Fruit fly (Drosophila melanogaster) whole organism, embryonic: ENCODE data around the gene CG9886.

Source experiments
- Aef1 ChIP-seq: fragments of 200-800 bp; sonication (Bioruptor generic); IDR thresholded peaks from 3 replicates; pipeline ENCODE4 v1.3.6; 2022; ENCODE audit warnings: missing biosample characterization, missing genetic modification characterization
- Atf3 ChIP-seq: fragments of 200-800 bp; sonication (Bioruptor generic); optimal IDR thresholded peaks from 3 replicates; lab custom pipeline; 2016; ENCODE audit warnings: missing biosample characterization, missing genetic modification characterization
- Awh ChIP-seq: fragments of 200-800 bp; sonication (Bioruptor generic); IDR thresholded peaks from 2 replicates; pipeline ENCODE4, ENCODE4 v1.3.6; 2022; ENCODE audit warnings: missing biosample characterization, missing genetic modification characterization
- CG10979 ChIP-seq: fragments of 200-800 bp; sonication (Bioruptor generic); optimal IDR thresholded peaks from 2 replicates; lab custom pipeline; 2018; ENCODE audit warnings: missing biosample characterization, mild to moderate bottlenecking, missing genetic modification characterization, moderate library complexity
- CG11560 ChIP-seq: fragments of 200-800 bp; sonication (Bioruptor generic); IDR thresholded peaks from 3 replicates; pipeline ENCODE4 v1.3.6; 2022; ENCODE audit warnings: missing biosample characterization, missing genetic modification characterization
- CG12769 ChIP-seq: fragments of 200-800 bp; sonication (Bioruptor generic); optimal IDR thresholded peaks from 2 replicates; lab custom pipeline; 2019; ENCODE audit warnings: missing biosample characterization, mild to moderate bottlenecking, missing genetic modification characterization, moderate library complexity
- CG13624 ChIP-seq: fragments of 200-800 bp; sonication (Bioruptor generic); optimal IDR thresholded peaks from 2 replicates; lab custom pipeline; 2016; ENCODE audit warnings: missing biosample characterization, missing genetic modification characterization
- CG14014 ChIP-seq: fragments of 200-800 bp; sonication (Bioruptor generic); IDR thresholded peaks from 2 replicates; pipeline ENCODE4 v1.3.6; 2022; ENCODE audit warnings: missing biosample characterization, missing genetic modification characterization
- CG17186 ChIP-seq: fragments of 200-800 bp; sonication (Bioruptor generic); optimal IDR thresholded peaks from 3 replicates; lab custom pipeline; 2017; ENCODE audit warnings: missing biosample characterization, missing genetic modification reagents, missing genetic modification characterization
- CG17612 ChIP-seq: fragments of 200-800 bp; sonication (Bioruptor generic); IDR thresholded peaks from 2 replicates; pipeline ENCODE4 v1.3.6; 2022; ENCODE audit warnings: missing biosample characterization, missing genetic modification characterization
- CG18599 ChIP-seq: fragments of 200-800 bp; sonication (Bioruptor generic); optimal IDR thresholded peaks from 3 replicates; lab custom pipeline; 2017; ENCODE audit warnings: missing biosample characterization, missing genetic modification characterization, mild to moderate bottlenecking, moderate library complexity, missing genetic modification reagents
- CG2120 ChIP-seq: fragments of 200-800 bp; sonication (Bioruptor generic); optimal IDR thresholded peaks from 3 replicates; lab custom pipeline; 2016; ENCODE audit warnings: missing biosample characterization, missing genetic modification characterization
- CG3407 ChIP-seq: fragments of 200-800 bp; sonication (Bioruptor generic); optimal IDR thresholded peaks from 2 replicates; lab custom pipeline; 2018; ENCODE audit warnings: missing biosample characterization, mild to moderate bottlenecking, missing genetic modification characterization
- CG4360 ChIP-seq: fragments of 200-800 bp; sonication (Bioruptor generic); IDR thresholded peaks from 2 replicates; pipeline ENCODE4 v1.3.6; 2022; ENCODE audit warnings: missing biosample characterization, missing genetic modification characterization
- CG6654 ChIP-seq: fragments of 200-800 bp; sonication (Bioruptor generic); optimal IDR thresholded peaks from 2 replicates; lab custom pipeline; 2017; ENCODE audit warnings: missing biosample characterization, mild to moderate bottlenecking, missing genetic modification characterization
- CG7745 ChIP-seq: fragments of 200-800 bp; sonication (Bioruptor generic); optimal IDR thresholded peaks from 2 replicates; lab custom pipeline; 2018; ENCODE audit warnings: missing biosample characterization, mild to moderate bottlenecking, missing genetic modification characterization, moderate library complexity
- CG8478 ChIP-seq: fragments of >200 bp; optimal IDR thresholded peaks from 2 replicates; lab custom pipeline; 2018
- CG9932 ChIP-seq: fragments of 200-800 bp; sonication (Bioruptor generic); IDR thresholded peaks from 2 replicates; pipeline ENCODE4 v1.3.6; 2022; ENCODE audit warnings: missing biosample characterization, missing genetic modification characterization
- Camta ChIP-seq: fragments of 200-800 bp; sonication (Bioruptor generic); optimal IDR thresholded peaks from 2 replicates; lab custom pipeline; 2016; ENCODE audit warnings: missing biosample characterization, missing genetic modification characterization
- CoRest ChIP-seq: fragments of 200-800 bp; sonication (Bioruptor generic); optimal IDR thresholded peaks from 3 replicates; lab custom pipeline; 2018; ENCODE audit warnings: missing biosample characterization, mild to moderate bottlenecking, missing genetic modification characterization, moderate library complexity
- Eip74EF ChIP-seq, 2 experiments: fragments of 200-800 bp in 1 of 2; fragments of >200 bp in 1 of 2; sonication (Bioruptor generic) in 1 of 2; optimal IDR thresholded peaks; 2 replicates each; lab custom pipeline; 2017 to 2019; ENCODE audit warnings: missing biosample characterization in 2 of 2, missing genetic modification characterization in 2 of 2, mild to moderate bottlenecking in 1 of 2, moderate library complexity in 1 of 2
- Gsc ChIP-seq: fragments of 200-800 bp; sonication (Bioruptor generic); IDR thresholded peaks from 2 replicates; pipeline ENCODE4 v1.3.6; 2022; ENCODE audit warnings: missing biosample characterization, missing genetic modification characterization
- H2.0 ChIP-seq: fragments of 200-800 bp; sonication (Bioruptor generic); IDR thresholded peaks from 2 replicates; pipeline ENCODE4 v1.3.6; 2022; ENCODE audit warnings: missing biosample characterization, missing genetic modification characterization
- HHEX ChIP-seq: fragments of 200-800 bp; sonication (Bioruptor generic); optimal IDR thresholded peaks from 3 replicates; lab custom pipeline; 2017; ENCODE audit warnings: missing biosample characterization, mild to moderate bottlenecking, missing genetic modification characterization, missing genetic modification reagents
- Med ChIP-seq: fragments of 200-800 bp; sonication (Bioruptor generic); peaks from one replicate; lab custom pipeline; 2016; ENCODE audit warnings: missing biosample characterization, missing genetic modification characterization, mild to moderate bottlenecking, inconsistent platforms, moderate library complexity
- NFAT ChIP-seq: fragments of 200-800 bp; sonication (Bioruptor generic); IDR thresholded peaks from 2 replicates; pipeline ENCODE4 v1.3.6; 2022; ENCODE audit warnings: missing biosample characterization, missing genetic modification characterization
- Rfx ChIP-seq: fragments of 200-800 bp; sonication (Bioruptor generic); IDR thresholded peaks from 2 replicates; pipeline ENCODE4 v1.3.6; 2022; ENCODE audit warnings: missing biosample characterization, missing genetic modification characterization
- Scr ChIP-seq: fragments of 200-800 bp; sonication (Bioruptor generic); IDR thresholded peaks from 2 replicates; pipeline ENCODE4 v1.3.6; 2022; ENCODE audit warnings: missing biosample characterization, missing genetic modification characterization; ENCODE audit not compliant: partially characterized antibody
- Sin3A ChIP-seq: fragments of >200 bp; optimal IDR thresholded peaks from 2 replicates; lab custom pipeline; 2018
- Ssrp ChIP-seq: fragments of 200-800 bp; sonication (Bioruptor generic); optimal IDR thresholded peaks from 2 replicates; lab custom pipeline; 2018; ENCODE audit warnings: missing biosample characterization, mild to moderate bottlenecking, missing genetic modification characterization, moderate library complexity
- Usf ChIP-seq: fragments of 200-800 bp; sonication (Bioruptor generic); optimal IDR thresholded peaks from 2 replicates; lab custom pipeline; 2017; ENCODE audit warnings: missing genotype, missing biosample characterization, missing genetic modification characterization
- btn ChIP-seq: fragments of 200-800 bp; sonication (Bioruptor generic); optimal IDR thresholded peaks from 2 replicates; lab custom pipeline; 2016; ENCODE audit warnings: missing biosample characterization, missing genetic modification characterization
- cad ChIP-seq: fragments of >200 bp; optimal IDR thresholded peaks from 2 replicates; lab custom pipeline; 2017; ENCODE audit warnings: missing biosample characterization, missing genetic modification characterization
- chinmo ChIP-seq: fragments of 200-800 bp; sonication (Bioruptor generic); IDR thresholded peaks from 4 replicates; pipeline ENCODE4 v1.3.6; 2022; ENCODE audit warnings: missing biosample characterization, missing genetic modification characterization; ENCODE audit not compliant: partially characterized antibody
- corto ChIP-seq: fragments of 200-800 bp; sonication (Bioruptor generic); optimal IDR thresholded peaks from 2 replicates; lab custom pipeline; 2016; ENCODE audit warnings: missing biosample characterization, mild to moderate bottlenecking, missing genetic modification characterization, moderate library complexity
- dmrt99B ChIP-seq: fragments of 200-800 bp; sonication (Bioruptor generic); optimal IDR thresholded peaks from 2 replicates; lab custom pipeline; 2018; ENCODE audit warnings: missing biosample characterization, mild to moderate bottlenecking, missing genetic modification characterization, moderate library complexity
- dysf ChIP-seq: fragments of 200-800 bp; sonication (Bioruptor generic); IDR thresholded peaks from 3 replicates; pipeline ENCODE4 v1.3.6; 2022; ENCODE audit warnings: missing biosample characterization, missing genetic modification characterization
- ewg ChIP-seq: fragments of 200-800 bp; sonication (Bioruptor generic); optimal IDR thresholded peaks from 3 replicates; lab custom pipeline; 2017; ENCODE audit warnings: mild to moderate bottlenecking, missing biosample characterization, missing genetic modification reagents, missing genetic modification characterization
- fru ChIP-seq: fragments of >200 bp; optimal IDR thresholded peaks from 2 replicates; lab custom pipeline; 2017
- fu2 ChIP-seq: fragments of 200-800 bp; sonication (Bioruptor generic); optimal IDR thresholded peaks from 2 replicates; lab custom pipeline; 2016; ENCODE audit warnings: missing biosample characterization, missing genetic modification characterization
- hkb ChIP-seq, 2 experiments: fragments of 200-800 bp in 1 of 2; fragments of >200 bp in 1 of 2; sonication (Bioruptor generic) in 1 of 2; IDR thresholded peaks in 1 of 2; optimal IDR thresholded peaks in 1 of 2; 2 replicates each; pipeline versions ENCODE4 v1.3.6 to Lab custom; 2017 to 2022; ENCODE audit warnings: missing biosample characterization in 1 of 2, missing genetic modification characterization in 1 of 2
- kni ChIP-seq: fragments of 200-800 bp; sonication (Bioruptor generic); optimal IDR thresholded peaks from 3 replicates; lab custom pipeline; 2017; ENCODE audit warnings: mild to moderate bottlenecking, missing biosample characterization, missing genetic modification reagents, missing genetic modification characterization
- lab ChIP-seq: fragments of 200-800 bp; sonication (Bioruptor generic); optimal IDR thresholded peaks from 3 replicates; lab custom pipeline; 2017; ENCODE audit warnings: missing biosample characterization, missing genetic modification characterization, mild to moderate bottlenecking, moderate library complexity, missing genetic modification reagents
- nerfin-2 ChIP-seq: fragments of 200-800 bp; sonication (Bioruptor generic); IDR thresholded peaks from 2 replicates; pipeline ENCODE4 v1.3.6; 2022; ENCODE audit warnings: missing biosample characterization, missing genetic modification characterization; ENCODE audit not compliant: partially characterized antibody
- otp ChIP-seq: fragments of 200-800 bp; sonication (Bioruptor generic); IDR thresholded peaks from 3 replicates; pipeline ENCODE4, ENCODE4 v1.3.6; 2022; ENCODE audit warnings: missing biosample characterization, missing genetic modification characterization
- pb ChIP-seq: fragments of 200-800 bp; sonication (Bioruptor generic); optimal IDR thresholded peaks from 3 replicates; lab custom pipeline; 2016; ENCODE audit warnings: missing biosample characterization, missing genetic modification characterization
- pfk ChIP-seq: fragments of 200-800 bp; sonication (Bioruptor generic); optimal IDR thresholded peaks from 2 replicates; lab custom pipeline; 2018; ENCODE audit warnings: missing biosample characterization, mild to moderate bottlenecking, missing genetic modification characterization, moderate library complexity
- pita ChIP-seq: fragments of 200-800 bp; sonication (Bioruptor generic); optimal IDR thresholded peaks from 2 replicates; lab custom pipeline; 2017; ENCODE audit warnings: missing biosample characterization, mild to moderate bottlenecking, missing genetic modification characterization
- pnt ChIP-seq: fragments of 200-800 bp; sonication (Bioruptor generic); optimal IDR thresholded peaks from 3 replicates; lab custom pipeline; 2016; ENCODE audit warnings: missing biosample characterization, missing genetic modification characterization
- ranshi ChIP-seq: fragments of 200-800 bp; sonication (Bioruptor generic); IDR thresholded peaks from 2 replicates; pipeline ENCODE4 v1.3.6; 2022; ENCODE audit warnings: missing biosample characterization, missing genetic modification characterization
- sd ChIP-seq: fragments of 200-800 bp; sonication (Bioruptor generic); optimal IDR thresholded peaks from 3 replicates; lab custom pipeline; 2018; ENCODE audit warnings: missing biosample characterization, mild to moderate bottlenecking, missing genetic modification characterization, moderate library complexity
- so ChIP-seq: fragments of 200-800 bp; sonication (Bioruptor generic); IDR thresholded peaks from 3 replicates; pipeline ENCODE4 v1.3.6; 2022; ENCODE audit warnings: missing biosample characterization, missing genetic modification characterization
- tio ChIP-seq: fragments of 200-800 bp; sonication (Bioruptor generic); optimal IDR thresholded peaks from 2 replicates; lab custom pipeline; 2017; ENCODE audit warnings: missing biosample characterization, missing genetic modification characterization, inconsistent platforms
- wdn ChIP-seq: fragments of 200-800 bp; sonication (Bioruptor generic); IDR thresholded peaks from 2 replicates; pipeline ENCODE4 v1.3.6; 2022; ENCODE audit warnings: missing biosample characterization, missing genetic modification characterization

The CG9886 gene

DNA sequence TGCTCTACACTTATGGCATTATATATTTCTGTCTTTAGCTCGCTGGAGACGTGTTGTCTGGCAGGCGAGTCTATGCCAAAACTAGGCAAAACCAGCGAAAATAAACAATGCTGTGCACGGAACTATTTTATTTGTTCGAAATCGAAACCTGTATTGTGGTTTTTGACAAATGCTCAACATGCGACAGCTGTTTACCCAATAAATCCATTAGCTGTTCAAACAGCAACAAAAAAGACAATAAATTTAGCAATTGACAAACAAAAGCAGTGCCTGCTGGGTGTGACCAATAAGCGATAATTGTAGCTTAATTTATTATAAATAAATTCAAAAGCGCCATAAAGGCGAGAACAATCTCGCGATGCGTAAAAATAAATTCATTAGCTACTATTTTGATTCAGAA lies 52.1 kb downstream of the CG9886 start (continued):
- TF ChIP-seq otp (GFP tag; lab: Robert Waterston, UW) = no peak
- TF ChIP-seq Rfx = peak; percentile 57
- TF ChIP-seq Usf (GFP tag; lab: Kevin White, UChicago) = no peak
- no peak for TF ChIP-seq CG17186 (GFP tag; lab: Kevin White, UChicago)
- no peak for TF ChIP-seq fu2 (GFP tag; lab: Kevin White, UChicago)
- TF ChIP-seq CG11560 (tag; lab: Robert Waterston, UW) = no peak
- TF ChIP-seq Ssrp = no peak
- no peak for TF ChIP-seq Med
- TF ChIP-seq ranshi (GFP tag; lab: Robert Waterston, UW) = no peak; the same call in 1 of the 2 replicates
- TF ChIP-seq Atf3 (GFP tag; lab: Kevin White, UChicago) = no peak
- no peak for TF ChIP-seq hkb (optimal IDR thresholded peaks at IDR 0.05; lab: Kevin White, UChicago)
- no peak for TF ChIP-seq hkb (GFP tag; IDR thresholded peaks at IDR 0.05; lab: Robert Waterston, UW)
- no peak for TF ChIP-seq Camta (GFP tag; lab: Kevin White, UChicago)
- no peak for TF ChIP-seq pfk (GFP tag; lab: Kevin White, UChicago)
- TF ChIP-seq NFAT (GFP tag; lab: Robert Waterston, UW) = no peak
- TF ChIP-seq chinmo = no peak
- TF ChIP-seq fru (lab: Kevin White, UChicago) = no peak
- TF ChIP-seq dmrt99B (tag; lab: Kevin White, UChicago) = peak; percentile 7
- no peak for TF ChIP-seq cad (GFP tag; lab: Kevin White, UChicago)
- peak; percentile 57; the same call in 1 of the 2 replicates for TF ChIP-seq CG14014
- TF ChIP-seq CG6654 (GFP tag; lab: Kevin White, UChicago) = no peak
- TF ChIP-seq lab (GFP tag; lab: Kevin White, UChicago) = peak; percentile 12
- no peak for TF ChIP-seq wdn
- TF ChIP-seq Scr (GFP tag; lab: Robert Waterston, UW) = no peak
- TF ChIP-seq Eip74EF (GFP tag; optimal IDR thresholded peaks at IDR 0.05; lab: Kevin White, UChicago) = no peak
- no peak for TF ChIP-seq corto (GFP tag; lab: Kevin White, UChicago)
- TF ChIP-seq CoRest (tag; lab: Kevin White, UChicago) = no peak
- TF ChIP-seq CG17612 (GFP tag; lab: Robert Waterston, UW) = no peak
- no peak for TF ChIP-seq CG10979
- TF ChIP-seq pnt = no peak
- TF ChIP-seq pb = no peak
- TF ChIP-seq ewg (GFP tag; lab: Kevin White, UChicago) = no peak
- no peak for TF ChIP-seq Gsc (GFP tag; lab: Robert Waterston, UW)
- no peak for TF ChIP-seq nerfin-2 (GFP tag; lab: Robert Waterston, UW)
- TF ChIP-seq CG2120 (GFP tag; lab: Kevin White, UChicago) = peak; percentile 29
- no peak for TF ChIP-seq H2.0
- no peak for TF ChIP-seq CG8478 (lab: Kevin White, UChicago)
- peak; percentile 36 for TF ChIP-seq CG12769 (tag; lab: Kevin White, UChicago)
- TF ChIP-seq btn = no peak
- no peak for TF ChIP-seq so
- no peak for TF ChIP-seq Sin3A
- TF ChIP-seq Aef1 (GFP tag; lab: Robert Waterston, UW) = no peak
- TF ChIP-seq CG4360 (GFP tag; lab: Robert Waterston, UW) = no peak

DNA sequence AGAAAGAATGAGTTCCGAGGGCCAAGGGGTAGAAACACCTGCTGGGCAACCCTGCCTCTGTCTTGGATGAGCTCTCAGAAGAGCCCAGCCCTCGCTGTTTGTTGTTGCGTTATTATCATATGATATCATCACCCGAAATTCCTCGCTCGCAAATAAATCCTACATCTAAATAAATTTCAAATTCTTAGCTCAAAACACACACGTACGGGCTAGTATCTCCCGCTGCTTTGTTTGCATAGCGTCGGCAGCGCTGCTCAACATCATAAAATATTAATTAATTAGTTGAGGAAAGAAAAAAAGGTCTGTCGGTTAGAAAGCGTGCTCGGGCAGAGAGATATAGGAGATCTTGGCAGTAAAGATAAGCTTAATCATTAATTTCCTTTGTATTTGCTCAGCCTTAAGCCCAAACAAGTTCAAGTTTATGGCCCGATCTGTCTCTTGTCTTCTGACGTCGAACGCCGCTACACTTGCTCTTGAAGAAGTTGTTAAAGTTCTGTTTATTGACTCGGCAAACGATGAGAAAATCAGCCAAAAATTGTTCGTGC lies 53.3 kb downstream of the CG9886 start:
- no peak for TF ChIP-seq pita (GFP tag; lab: Kevin White, UChicago)
- TF ChIP-seq sd = peak; percentile 87
- TF ChIP-seq CG13624 (GFP tag; lab: Kevin White, UChicago) = no peak
- no peak for TF ChIP-seq tio (GFP tag; lab: Kevin White, UChicago)
- no peak for TF ChIP-seq HHEX (GFP tag; lab: Kevin White, UChicago)
- peak; percentile 63 for TF ChIP-seq CG7745 (tag; lab: Kevin White, UChicago)
- TF ChIP-seq kni = peak; percentile 23
- no peak for TF ChIP-seq dysf (GFP tag; lab: Robert Waterston, UW)
- 0 out of 2 replicates have a peak, but pooled peaks have one; percentile 9 for TF ChIP-seq CG9932
- no peak for TF ChIP-seq CG18599
- TF ChIP-seq Awh = peak; percentile 61; the same call in 1 of the 2 replicates
- no peak for TF ChIP-seq CG3407 (GFP tag; lab: Kevin White, UChicago)
